Worm (Caenorhabditis elegans): ENCODE measurements around the gene Y39B6A.7.

DNA sequence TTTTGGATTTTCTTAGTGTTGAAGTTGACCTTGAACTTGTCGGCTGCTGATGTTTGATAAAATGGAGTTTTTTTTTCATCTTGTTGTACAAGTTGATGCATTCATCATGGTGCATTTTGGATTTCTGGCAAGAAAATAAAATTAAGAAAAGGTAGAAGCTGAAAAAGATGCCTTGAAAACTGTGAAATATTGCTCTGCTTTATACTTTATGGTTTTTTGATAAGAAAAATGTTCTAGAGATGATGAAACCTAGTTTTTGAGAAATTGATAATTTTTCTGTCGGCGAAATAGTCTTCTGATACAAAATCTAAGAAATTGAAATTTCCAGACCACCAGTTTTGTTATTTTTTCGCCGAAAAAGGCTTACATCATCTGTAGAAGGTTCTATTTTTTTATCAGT is 3.4 kb upstream of the Y39B6A.7 start, which contains the start of gene Y39B6A.69:
- TF ChIP-seq flt-1 (GFP tag; IDR thresholded peaks at IDR 0.05) (no peak), ztf-29 (GFP tag; IDR thresholded peaks at IDR 0.05) (no peak), ztf-23 (GFP tag; IDR thresholded peaks at IDR 0.05) (no peak), ref-1 (GFP tag; conservative IDR thresholded peaks at IDR 0.05) (no peak), tab-1 (GFP tag; IDR thresholded peaks at IDR 0.05) (no peak), T22C8.4 (GFP tag; IDR thresholded peaks at IDR 0.05) (no peak), cog-1 (tag; optimal IDR thresholded peaks at IDR 0.05) (no peak), klf-2 (GFP tag; conservative IDR thresholded peaks at IDR 0.05) (no peak), med-1 (GFP tag; optimal IDR thresholded peaks at IDR 0.05; ENCODE audit: insufficient read depth) (no peak)
